Worm (Caenorhabditis elegans): Measurements from ENCODE around the gene ceh-34.

The ceh-34 gene

DNA sequence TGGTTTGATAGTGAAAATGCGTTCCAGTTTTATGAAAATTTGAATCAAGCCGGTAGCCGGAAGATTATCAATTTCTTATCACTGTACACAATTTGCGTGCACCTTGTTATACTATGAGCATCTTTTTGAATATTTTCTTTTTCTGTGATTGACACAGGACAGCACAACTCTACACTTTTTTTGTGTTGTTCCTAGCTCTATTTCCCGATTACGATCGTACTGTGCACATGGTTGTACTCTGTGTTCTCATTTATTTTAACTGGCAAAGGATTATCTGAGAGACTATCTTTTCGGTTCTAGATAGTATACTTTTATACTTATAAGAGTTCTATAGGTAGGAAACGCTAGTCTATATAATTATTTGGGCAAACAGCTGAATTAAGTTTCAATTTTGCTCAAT is 47.3 kb downstream of the ceh-34 start:
- TF ChIP-seq sma-9 (GFP tag; optimal IDR thresholded peaks at IDR 0.05) (peak; percentile 6), sma-9 (tag; optimal IDR thresholded peaks at IDR 0.05) (no peak), nhr-6 (tag; optimal IDR thresholded peaks at IDR 0.05) (no peak)

DNA sequence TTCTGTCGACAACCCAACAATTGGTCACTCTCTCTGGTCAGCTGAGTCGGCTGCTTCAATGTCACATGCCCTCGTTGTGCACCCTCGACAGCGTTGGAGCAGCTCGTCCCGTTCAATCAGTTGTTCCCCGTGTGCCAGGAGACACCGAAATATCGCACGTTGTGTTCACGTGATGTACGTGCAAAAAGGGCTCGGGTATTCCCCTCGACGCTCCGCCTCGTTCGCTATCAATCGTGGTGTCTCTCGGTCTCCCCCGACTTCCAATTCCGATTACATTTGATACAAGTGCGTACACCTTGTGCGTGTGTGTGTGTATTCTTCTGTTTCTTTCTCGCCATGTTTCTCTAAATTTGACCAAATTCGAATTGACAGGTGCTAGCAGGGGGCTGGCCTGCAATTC is 47.9 kb downstream of the ceh-34 start:
- TF ChIP-seq dmd-4 (tag; optimal IDR thresholded peaks at IDR 0.05) (no peak), sma-9 (GFP tag; optimal IDR thresholded peaks at IDR 0.05) (peak; percentile 99), sma-9 (tag; optimal IDR thresholded peaks at IDR 0.05) (no peak), blmp-1 (tag; optimal IDR thresholded peaks at IDR 0.05; ENCODE audit: insufficient read depth) (peak; percentile 17), C34F6.9 (tag; optimal IDR thresholded peaks at IDR 0.05) (peak; percentile 29), nhr-10 (tag; optimal IDR thresholded peaks at IDR 0.05) (no peak), nhr-25 (tag; optimal IDR thresholded peaks at IDR 0.05) (no peak), unc-39 (tag; optimal IDR thresholded peaks at IDR 0.05) (no peak), mdl-1 (tag; optimal IDR thresholded peaks at IDR 0.05) (peak in 1 of 2 experiments; percentile 71), F13H6.1 (tag; optimal IDR thresholded peaks at IDR 0.05) (peak; percentile 95), nhr-11 (tag; optimal IDR thresholded peaks at IDR 0.05) (no peak), snpc-4 (tag; optimal IDR thresholded peaks at IDR 0.05) (no peak), nhr-21 (tag; optimal IDR thresholded peaks at IDR 0.05) (peak; percentile 68), zag-1 (tag; optimal IDR thresholded peaks at IDR 0.05) (no peak), lin-11 (tag; optimal IDR thresholded peaks at IDR 0.05) (peak; percentile 27), nhr-129 (tag; optimal IDR thresholded peaks at IDR 0.05) (peak; percentile 84), ceh-82 (tag; optimal IDR thresholded peaks at IDR 0.05) (no peak), nhr-6 (tag; optimal IDR thresholded peaks at IDR 0.05) (no peak), lin-13 (GFP tag; optimal IDR thresholded peaks at IDR 0.05) (no peak), alr-1 (tag; optimal IDR thresholded peaks at IDR 0.05) (no peak), ztf-1 (GFP tag; conservative IDR thresholded peaks at IDR 0.05) (no peak), gmeb-1 (tag; optimal IDR thresholded peaks at IDR 0.05) (peak; percentile 61), sma-3 (GFP tag; optimal IDR thresholded peaks at IDR 0.05) (peak; percentile 69), R02D3.7 (tag; optimal IDR thresholded peaks at IDR 0.05) (no peak), fos-1 (tag; optimal IDR thresholded peaks at IDR 0.05) (peak; percentile 30), ZK546.5 (tag; optimal IDR thresholded peaks at IDR 0.05) (no peak), sem-4 (tag; optimal IDR thresholded peaks at IDR 0.05) (no peak), Y55F3AM.14 (GFP tag; optimal IDR thresholded peaks at IDR 0.05) (peak; percentile 1), ztf-11 (tag; optimal IDR thresholded peaks at IDR 0.05) (no peak), lsy-2 (tag; optimal IDR thresholded peaks at IDR 0.05) (peak in 1 of 2 experiments; percentile 58), nhr-237 (tag; optimal IDR thresholded peaks at IDR 0.05) (no peak), skn-1 (tag; optimal IDR thresholded peaks at IDR 0.05) (no peak), elt-1 (tag; optimal IDR thresholded peaks at IDR 0.05) (no peak), crh-2 (tag; optimal IDR thresholded peaks at IDR 0.05) (peak; percentile 56), unc-55 (GFP tag; optimal IDR thresholded peaks at IDR 0.05) (no peak), ztf-4 (tag; optimal IDR thresholded peaks at IDR 0.05) (no peak)

DNA sequence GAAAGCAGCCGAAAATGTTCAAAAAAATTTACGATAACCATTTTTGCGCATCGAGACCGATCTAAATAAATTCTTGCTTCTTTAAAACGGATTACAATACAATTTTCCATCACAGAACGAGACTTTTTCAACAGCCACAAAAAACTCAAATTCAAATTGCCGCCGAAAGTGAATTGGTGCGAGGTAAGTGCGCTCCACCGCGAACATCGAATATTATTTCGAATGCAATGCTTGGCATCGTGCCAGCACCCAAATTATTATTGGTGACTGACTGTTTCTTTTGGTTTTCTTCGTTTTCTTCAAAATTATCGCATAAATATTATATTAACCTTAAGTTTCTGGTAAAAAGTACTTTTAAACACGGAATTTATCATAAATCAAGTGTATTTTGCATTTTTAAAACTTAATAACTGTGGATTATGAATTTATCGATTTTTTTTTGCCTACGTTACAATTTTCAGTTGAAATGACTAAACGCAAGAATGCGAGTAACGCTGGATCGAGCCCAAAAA is 50.3 kb downstream of the ceh-34 start, which contains the start of gene penr-1:
TSS of gene penr-1 (plus strand) at position 462 of the 512 bp plus-strand sequence.
- TF ChIP-seq nhr-129 (tag; optimal IDR thresholded peaks at IDR 0.05) = peak; percentile 57
- TF ChIP-seq lsy-2 (tag; optimal IDR thresholded peaks at IDR 0.05) = peak; percentile 3 to 74
- TF ChIP-seq gmeb-1 (tag; optimal IDR thresholded peaks at IDR 0.05) = peak; percentile 92
- peak; percentile 15 for TF ChIP-seq fos-1 (tag; optimal IDR thresholded peaks at IDR 0.05)
- peak; percentile 76 for TF ChIP-seq C34F6.9 (tag; optimal IDR thresholded peaks at IDR 0.05)
- TF ChIP-seq crh-2 (tag; optimal IDR thresholded peaks at IDR 0.05) = peak; percentile 62
- no peak for TF ChIP-seq skn-1 (tag; optimal IDR thresholded peaks at IDR 0.05)
- TF ChIP-seq lin-11 (tag; optimal IDR thresholded peaks at IDR 0.05) = peak; percentile 18
- TF ChIP-seq F13H6.1 (tag; optimal IDR thresholded peaks at IDR 0.05) = peak; percentile 40
- peak; percentile 41 for TF ChIP-seq sma-3 (GFP tag; optimal IDR thresholded peaks at IDR 0.05)
- peak; percentile 46 for TF ChIP-seq nhr-25 (tag; optimal IDR thresholded peaks at IDR 0.05)
- no peak for TF ChIP-seq nhr-237 (tag; optimal IDR thresholded peaks at IDR 0.05)
- TF ChIP-seq sem-4 (tag; optimal IDR thresholded peaks at IDR 0.05) = peak; percentile 49
- TF ChIP-seq unc-55 (GFP tag; optimal IDR thresholded peaks at IDR 0.05) = peak; percentile 71
- no peak for TF ChIP-seq nhr-21 (tag; optimal IDR thresholded peaks at IDR 0.05)
- TF ChIP-seq sma-9 (GFP tag; optimal IDR thresholded peaks at IDR 0.05) = peak; percentile 74
- TF ChIP-seq sma-9 (tag; optimal IDR thresholded peaks at IDR 0.05) = no peak
- no peak for TF ChIP-seq egl-27 (tag; optimal IDR thresholded peaks at IDR 0.05)
- peak; percentile 35 for TF ChIP-seq lin-13 (GFP tag; optimal IDR thresholded peaks at IDR 0.05)
